Worm (Caenorhabditis elegans): Measurements from ENCODE around the gene sri-63.
"Not testable (repeated sequence)": the region's sequence is repeated elsewhere in the genome, so short reads cannot be mapped to it uniquely, and the experiment has no call there.

sri-63 gene

DNA sequence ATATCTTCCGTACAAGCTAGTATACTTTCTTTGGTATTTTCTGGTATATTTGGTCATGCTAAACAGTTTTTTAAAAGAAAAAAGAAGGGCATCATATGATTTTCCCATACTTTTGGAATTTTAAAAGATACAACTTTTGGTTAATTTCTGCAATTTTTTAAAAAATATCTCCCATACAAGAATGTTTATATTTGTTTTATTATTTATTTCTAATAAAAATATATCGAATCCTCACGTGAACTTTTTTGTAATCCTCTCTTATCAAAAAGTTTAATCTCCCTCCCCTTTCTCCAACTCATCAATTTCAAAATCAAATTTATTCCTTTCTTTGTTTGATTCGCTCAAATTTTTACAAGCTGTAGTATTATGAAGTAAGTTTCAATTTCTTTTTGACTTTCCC, 4.8 kb upstream of the sri-63 start, which contains the start of gene nep-13:
TSS of gene nep-13 (plus strand) at position 301 of the 400 bp plus-strand sequence.
- TF ChIP-seq tab-1 (GFP tag; IDR thresholded peaks at IDR 0.05) = no peak
- TF ChIP-seq ztf-23 (GFP tag; IDR thresholded peaks at IDR 0.05) = no peak
- no peak for TF ChIP-seq med-1 (GFP tag; optimal IDR thresholded peaks at IDR 0.05; ENCODE audit: insufficient read depth)
- no peak for TF ChIP-seq flt-1 (GFP tag; IDR thresholded peaks at IDR 0.05)
- TF ChIP-seq ztf-29 (GFP tag; IDR thresholded peaks at IDR 0.05) = no peak
- TF ChIP-seq T22C8.4 (GFP tag; IDR thresholded peaks at IDR 0.05) = no peak
- TF ChIP-seq cog-1 (tag; optimal IDR thresholded peaks at IDR 0.05) = no peak
- no peak for TF ChIP-seq ref-1 (GFP tag; conservative IDR thresholded peaks at IDR 0.05)
- TF ChIP-seq klf-2 (GFP tag; conservative IDR thresholded peaks at IDR 0.05) = no peak

DNA sequence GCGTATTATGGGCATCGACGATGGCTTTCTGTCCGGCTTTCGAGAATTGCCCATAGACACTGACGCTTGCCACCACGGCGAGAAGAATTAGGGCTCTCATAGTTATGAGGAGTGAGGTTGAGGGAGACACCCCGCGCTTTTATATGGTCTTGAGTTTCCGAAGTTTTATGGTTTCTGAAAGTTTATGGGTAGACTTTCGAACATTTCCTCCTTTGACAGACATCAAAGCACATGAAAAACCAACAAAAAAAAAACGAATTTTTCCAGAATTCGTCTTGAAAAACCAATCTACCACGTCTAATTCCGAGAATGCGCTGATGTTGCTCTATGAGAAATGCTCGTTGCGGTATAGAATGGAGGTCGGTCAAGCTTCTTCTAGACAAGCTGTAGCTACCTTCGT, 2.6 kb upstream of the sri-63 start, which contains the start of gene scl-15:
TSS of gene scl-15 (minus strand) at position 101 of the 400 bp plus-strand sequence.
- no peak for TF ChIP-seq T22C8.4 (GFP tag; IDR thresholded peaks at IDR 0.05)
- no peak for TF ChIP-seq med-1 (GFP tag; optimal IDR thresholded peaks at IDR 0.05; ENCODE audit: insufficient read depth)
- TF ChIP-seq flt-1 (GFP tag; IDR thresholded peaks at IDR 0.05) = no peak
- TF ChIP-seq cog-1 (tag; optimal IDR thresholded peaks at IDR 0.05) = no peak
- no peak for TF ChIP-seq ref-1 (GFP tag; conservative IDR thresholded peaks at IDR 0.05)
- no peak for TF ChIP-seq tab-1 (GFP tag; IDR thresholded peaks at IDR 0.05)
- TF ChIP-seq klf-2 (GFP tag; conservative IDR thresholded peaks at IDR 0.05) = no peak
- no peak for TF ChIP-seq ztf-23 (GFP tag; IDR thresholded peaks at IDR 0.05)
- TF ChIP-seq ztf-29 (GFP tag; IDR thresholded peaks at IDR 0.05) = no peak

DNA sequence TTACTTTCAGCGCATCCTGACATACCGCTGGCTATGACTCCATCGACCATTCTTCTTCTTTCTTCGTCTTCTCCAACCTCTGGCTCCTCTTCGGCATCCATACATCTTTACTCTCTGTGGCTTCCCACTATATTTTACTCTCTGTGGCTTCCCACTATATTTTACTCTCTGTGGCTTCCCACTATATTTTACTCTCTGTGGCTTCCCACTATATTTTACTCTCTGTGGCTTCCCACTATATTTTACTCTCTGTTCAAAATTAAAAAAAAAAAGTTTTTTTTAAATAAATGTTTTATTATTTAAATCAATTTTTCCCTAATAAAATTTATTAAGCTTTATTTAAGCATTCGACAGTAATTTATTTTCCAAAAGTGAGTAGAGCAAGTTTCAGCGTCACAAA, 3.4 kb downstream of the sri-63 start, which contains the start of gene F39E9.14:
TSS of gene F39E9.14 (minus strand) at position 101 of the 400 bp plus-strand sequence.
- TF ChIP-seq tab-1 (GFP tag; IDR thresholded peaks at IDR 0.05); med-1 (GFP tag; optimal IDR thresholded peaks at IDR 0.05; ENCODE audit: insufficient read depth); flt-1 (GFP tag; IDR thresholded peaks at IDR 0.05): not testable (repeated sequence)

ce11 chrII:3295193-3295592, 8.0 kb downstream of the sri-63 start, which contains the start of gene btb-17:
TSS of gene btb-17 (plus strand) at chrII:3295405.
- TF ChIP-seq ref-1 (GFP tag; conservative IDR thresholded peaks at IDR 0.05) (no peak), T22C8.4 (GFP tag; IDR thresholded peaks at IDR 0.05) (no peak), flt-1 (GFP tag; IDR thresholded peaks at IDR 0.05) (no peak), ztf-23 (GFP tag; IDR thresholded peaks at IDR 0.05) (no peak), ztf-29 (GFP tag; IDR thresholded peaks at IDR 0.05) (no peak), tab-1 (GFP tag; IDR thresholded peaks at IDR 0.05) (no peak), cog-1 (tag; optimal IDR thresholded peaks at IDR 0.05) (no peak), med-1 (GFP tag; optimal IDR thresholded peaks at IDR 0.05; ENCODE audit: insufficient read depth) (no peak), klf-2 (GFP tag; conservative IDR thresholded peaks at IDR 0.05) (no peak)

ce11 chrII:3296644-3297043, 9.5 kb downstream of the sri-63 start, which contains the start of gene btb-16:
TSS of gene btb-16 (plus strand) at chrII:3296883.
- TF ChIP-seq klf-2 (GFP tag; conservative IDR thresholded peaks at IDR 0.05) (no peak), flt-1 (GFP tag; IDR thresholded peaks at IDR 0.05) (no peak), cog-1 (tag; optimal IDR thresholded peaks at IDR 0.05) (no peak), ztf-29 (GFP tag; IDR thresholded peaks at IDR 0.05) (no peak), T22C8.4 (GFP tag; IDR thresholded peaks at IDR 0.05) (no peak), ref-1 (GFP tag; conservative IDR thresholded peaks at IDR 0.05) (no peak), tab-1 (GFP tag; IDR thresholded peaks at IDR 0.05) (no peak), med-1 (GFP tag; optimal IDR thresholded peaks at IDR 0.05; ENCODE audit: insufficient read depth) (no peak), ztf-23 (GFP tag; IDR thresholded peaks at IDR 0.05) (no peak)

DNA sequence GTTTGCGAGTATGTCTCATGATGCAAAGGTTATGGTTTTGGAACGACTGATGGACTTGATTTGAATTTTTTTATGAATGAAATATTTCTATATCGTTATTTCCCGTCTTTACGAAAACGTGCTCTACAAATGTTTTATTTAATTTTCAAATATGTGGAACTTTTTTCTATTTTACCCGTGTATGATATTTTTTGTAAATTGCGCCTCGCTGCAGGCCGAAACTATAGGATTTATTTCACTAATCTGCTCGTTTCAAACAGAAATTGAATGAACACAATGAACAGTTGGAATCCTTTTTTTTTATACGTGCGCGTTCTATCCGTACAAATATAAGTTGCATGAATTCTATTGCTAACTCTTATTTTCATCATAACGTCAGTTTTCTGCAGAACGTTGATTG, 10.7 kb downstream of the sri-63 start, which contains the start of gene btb-18:
TSS of gene btb-18 (plus strand) at position 301 of the 400 bp plus-strand sequence.
- TF ChIP-seq flt-1 (GFP tag; IDR thresholded peaks at IDR 0.05) (no peak), ztf-29 (GFP tag; IDR thresholded peaks at IDR 0.05) (no peak), T22C8.4 (GFP tag; IDR thresholded peaks at IDR 0.05) (no peak), ref-1 (GFP tag; conservative IDR thresholded peaks at IDR 0.05) (no peak), med-1 (GFP tag; optimal IDR thresholded peaks at IDR 0.05; ENCODE audit: insufficient read depth) (no peak), tab-1 (GFP tag; IDR thresholded peaks at IDR 0.05) (no peak), cog-1 (tag; optimal IDR thresholded peaks at IDR 0.05) (no peak), klf-2 (GFP tag; conservative IDR thresholded peaks at IDR 0.05) (no peak), ztf-23 (GFP tag; IDR thresholded peaks at IDR 0.05) (no peak)

- TF ChIP-seq T22C8.4 (GFP tag; IDR thresholded peaks at IDR 0.05) (no peak), ztf-23 (GFP tag; IDR thresholded peaks at IDR 0.05) (no peak), med-1 (GFP tag; optimal IDR thresholded peaks at IDR 0.05; ENCODE audit: insufficient read depth) (no peak), klf-2 (GFP tag; conservative IDR thresholded peaks at IDR 0.05) (no peak), flt-1 (GFP tag; IDR thresholded peaks at IDR 0.05) (no peak), ref-1 (GFP tag; conservative IDR thresholded peaks at IDR 0.05) (no peak), ztf-29 (GFP tag; IDR thresholded peaks at IDR 0.05) (no peak)
Measured at ce11 chrII:3299457-3299856, 12.3 kb downstream of the sri-63 start, which contains the start of gene btb-22. TSS of gene btb-22 (plus strand) at chrII:3299757.

- TF ChIP-seq T22C8.4 (GFP tag; IDR thresholded peaks at IDR 0.05) = peak; percentile 32; the same call in 1 of the 2 replicates
- TF ChIP-seq cog-1 (tag; optimal IDR thresholded peaks at IDR 0.05) = peak; percentile 12
- no peak for TF ChIP-seq tab-1 (GFP tag; IDR thresholded peaks at IDR 0.05)
Measured at ce11 chrII:3303582-3303981, 16.4 kb downstream of the sri-63 start.

ce11 chrII:3310957-3311657, 23.9 kb downstream of the sri-63 start:
- TF ChIP-seq ztf-23 (GFP tag; IDR thresholded peaks at IDR 0.05) (no peak), T22C8.4 (GFP tag; IDR thresholded peaks at IDR 0.05) (peak; percentile 48), ztf-29 (GFP tag; IDR thresholded peaks at IDR 0.05) (no peak), ref-1 (GFP tag; conservative IDR thresholded peaks at IDR 0.05) (no peak), med-1 (GFP tag; optimal IDR thresholded peaks at IDR 0.05; ENCODE audit: insufficient read depth) (no peak), cog-1 (tag; optimal IDR thresholded peaks at IDR 0.05) (no peak), klf-2 (GFP tag; conservative IDR thresholded peaks at IDR 0.05) (no peak)
